Fruit fly (Drosophila melanogaster) S2 (cell line): Measurements from ENCODE around the gene M1BP.

Experiments
- CG8478 ChIP-seq: fragments of >200 bp; optimal IDR thresholded peaks from 2 replicates; lab custom pipeline; 2018
- CTCF ChIP-seq, 2 experiments: fragments of >200 bp; optimal IDR thresholded peaks; 2 replicates each; lab custom pipeline; 2018

dm6 chr3R:8718898-8719297, 12.6 kb downstream of the M1BP start, which contains the start of gene CG11760:
- TF ChIP-seq CG8478 (lab: Kevin White, UChicago), result no peak
- no peak for TF ChIP-seq CTCF (optimal IDR thresholded peaks at IDR 0.05; lab: Kevin White, UChicago)
